Worm (Caenorhabditis elegans) whole organism, midembryonic: Measurements from ENCODE around the gene svh-1.

ENCODE experiments used
- cog-1 ChIP-seq: sonication (generic microtip); optimal IDR thresholded peaks from 2 replicates; lab custom pipeline; 2016; ENCODE audit warnings: missing genetic modification characterization, missing compliant biosample characterization
- med-1 ChIP-seq: sonication (generic microtip); optimal IDR thresholded peaks from 2 replicates; lab custom pipeline; 2017; ENCODE audit warnings: missing genetic modification characterization, mild to moderate bottlenecking, missing compliant biosample characterization, antibody characterized with exemption, missing genetic modification reagents; ENCODE audit not compliant: insufficient read depth
- ref-1 ChIP-seq: fragments of 200-800 bp; sonication (Bioruptor generic); conservative IDR thresholded peaks from 2 replicates; pipeline ENCODE4 v1.3.6; 2022; ENCODE audit warnings: missing genetic modification reagents, missing genetic modification characterization, missing compliant biosample characterization
- tab-1 ChIP-seq: fragments of 200-800 bp; sonication (Bioruptor generic); IDR thresholded peaks from 2 replicates; pipeline ENCODE4 v1.3.6; 2022; ENCODE audit warnings: missing genetic modification characterization, missing compliant biosample characterization

ce11 chrIV:8203555-8203954 is 2.9 kb upstream of the svh-1 start:
- TF ChIP-seq cog-1 (no peak), ref-1 (GFP tag; lab: Robert Waterston, UW) (no peak), tab-1 (no peak), med-1 (no peak)
